Fruit fly (Drosophila melanogaster) whole organism, adult: ENCODE results near the gene Ulp1.
A peak's percentile ranks its signal among the peaks of the same experiment; 100 is the strongest.

Source experiments
- CG11617 ChIP-seq: fragments of 200-800 bp; sonication (Bioruptor generic); optimal IDR thresholded peaks from 2 replicates; lab custom pipeline; 2017; ENCODE audit warnings: mild to moderate bottlenecking, missing biosample characterization, missing genetic modification reagents, missing genetic modification characterization
- CG12768 ChIP-seq: fragments of 200-800 bp; sonication (Bioruptor generic); optimal IDR thresholded peaks from 2 replicates; lab custom pipeline; 2017; ENCODE audit warnings: missing biosample characterization, missing genetic modification characterization, mild to moderate bottlenecking, moderate library complexity, missing genetic modification reagents
- CG14711 ChIP-seq: fragments of 200-800 bp; sonication (Bioruptor generic); optimal IDR thresholded peaks from 2 replicates; lab custom pipeline; 2018; ENCODE audit warnings: missing biosample characterization, mild to moderate bottlenecking, missing genetic modification characterization, moderate library complexity
- CG1620 ChIP-seq: fragments of 200-800 bp; sonication (Bioruptor generic); optimal IDR thresholded peaks from 2 replicates; lab custom pipeline; 2016; ENCODE audit warnings: missing biosample characterization, missing genetic modification characterization
- CG33017 ChIP-seq: fragments of 200-800 bp; sonication (Bioruptor generic); optimal IDR thresholded peaks from 2 replicates; lab custom pipeline; 2018; ENCODE audit warnings: missing biosample characterization, mild to moderate bottlenecking, missing genetic modification characterization, moderate library complexity
- CG5204 ChIP-seq: fragments of 200-800 bp; sonication (Bioruptor generic); optimal IDR thresholded peaks from 2 replicates; lab custom pipeline; 2016; ENCODE audit warnings: missing biosample characterization, missing genetic modification characterization
- CG7045 ChIP-seq: fragments of 200-800 bp; sonication (Bioruptor generic); optimal IDR thresholded peaks from 2 replicates; lab custom pipeline; 2017; ENCODE audit warnings: missing biosample characterization, mild to moderate bottlenecking, missing genetic modification characterization
- CG7101 ChIP-seq: fragments of 200-800 bp; sonication (Bioruptor generic); optimal IDR thresholded peaks from 2 replicates; lab custom pipeline; 2018; ENCODE audit warnings: missing biosample characterization, mild to moderate bottlenecking, missing genetic modification characterization, moderate library complexity
- Clk ChIP-seq: fragments of 200-800 bp; sonication (Bioruptor generic); optimal IDR thresholded peaks from 2 replicates; lab custom pipeline; 2017; ENCODE audit warnings: missing biosample characterization, missing genetic modification characterization
- Crg-1 ChIP-seq: fragments of 200-800 bp; sonication (Bioruptor generic); optimal IDR thresholded peaks from 2 replicates; lab custom pipeline; 2016; ENCODE audit warnings: missing biosample characterization, missing genetic modification characterization
- Hr96 ChIP-seq: fragments of 200-800 bp; sonication (Bioruptor generic); optimal IDR thresholded peaks from 2 replicates; lab custom pipeline; 2016; ENCODE audit warnings: missing biosample characterization, missing genetic modification characterization
- Mnt ChIP-seq: fragments of 200-800 bp; sonication (Bioruptor generic); optimal IDR thresholded peaks from 2 replicates; lab custom pipeline; 2016; ENCODE audit warnings: missing biosample characterization, mild to moderate bottlenecking, missing genetic modification characterization
- bab1 ChIP-seq: fragments of 200-800 bp; sonication (Bioruptor generic); optimal IDR thresholded peaks from 3 replicates; lab custom pipeline; 2019; ENCODE audit warnings: missing biosample characterization, mild to moderate bottlenecking, missing genetic modification characterization, moderate library complexity
- cic ChIP-seq: fragments of 200-800 bp; sonication (Bioruptor generic); optimal IDR thresholded peaks from 2 replicates; lab custom pipeline; 2017; ENCODE audit warnings: missing biosample characterization, mild to moderate bottlenecking, missing genetic modification characterization, moderate library complexity
- cnc ChIP-seq, 2 experiments: fragments of >200 bp; optimal IDR thresholded peaks; 2 replicates each; lab custom pipeline; 2017
- kay ChIP-seq: fragments of 200-800 bp; sonication (Bioruptor generic); peaks from one replicate; lab custom pipeline; 2016; ENCODE audit warnings: missing biosample characterization, missing genetic modification characterization, borderline replicate concordance
- ovo ChIP-seq: fragments of 200-800 bp; sonication (Bioruptor generic); optimal IDR thresholded peaks from 2 replicates; lab custom pipeline; 2016; ENCODE audit warnings: missing biosample characterization, missing genetic modification characterization
- pad ChIP-seq: fragments of 200-800 bp; sonication (Bioruptor generic); optimal IDR thresholded peaks from 3 replicates; lab custom pipeline; 2017; ENCODE audit warnings: missing biosample characterization, missing genetic modification characterization, mild to moderate bottlenecking, moderate library complexity, missing genetic modification reagents
- tj ChIP-seq: fragments of 200-800 bp; sonication (Bioruptor generic); optimal IDR thresholded peaks from 3 replicates; lab custom pipeline; 2017; ENCODE audit warnings: missing biosample characterization, mild to moderate bottlenecking, missing genetic modification characterization, moderate library complexity
- toe ChIP-seq: fragments of 200-800 bp; sonication (Bioruptor generic); optimal IDR thresholded peaks from 2 replicates; lab custom pipeline; 2016; ENCODE audit warnings: missing biosample characterization, missing genetic modification characterization

The Ulp1 gene

DNA sequence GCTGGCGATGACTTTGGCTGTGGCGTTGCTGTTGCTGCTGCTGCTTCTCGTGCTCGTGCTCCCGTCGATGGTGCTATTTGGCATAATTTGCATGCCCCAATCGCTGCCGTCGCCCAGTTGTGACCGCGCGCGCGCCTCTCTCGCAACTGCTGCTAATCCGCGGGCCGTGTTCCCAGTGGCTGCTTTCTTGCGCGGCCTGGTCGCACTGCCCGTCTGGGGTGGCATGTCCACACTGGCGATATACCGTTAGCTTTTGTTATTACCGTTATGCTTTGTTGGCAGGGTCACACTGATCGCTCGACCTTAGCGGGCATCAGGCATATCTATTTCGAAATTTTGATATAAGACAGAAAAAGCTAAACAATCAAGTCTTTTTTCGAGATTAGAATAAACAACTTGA is 6.4 kb downstream of the Ulp1 start, which contains the start of gene CG7990:
Gene CG7990 (minus strand): TSS at position 350 of the 400 bp plus-strand sequence.
- peak; percentile 53 for TF ChIP-seq ovo (GFP tag; lab: Kevin White, UChicago)
- no peak for TF ChIP-seq CG14711 (tag; lab: Kevin White, UChicago)
- TF ChIP-seq toe, result no peak

DNA sequence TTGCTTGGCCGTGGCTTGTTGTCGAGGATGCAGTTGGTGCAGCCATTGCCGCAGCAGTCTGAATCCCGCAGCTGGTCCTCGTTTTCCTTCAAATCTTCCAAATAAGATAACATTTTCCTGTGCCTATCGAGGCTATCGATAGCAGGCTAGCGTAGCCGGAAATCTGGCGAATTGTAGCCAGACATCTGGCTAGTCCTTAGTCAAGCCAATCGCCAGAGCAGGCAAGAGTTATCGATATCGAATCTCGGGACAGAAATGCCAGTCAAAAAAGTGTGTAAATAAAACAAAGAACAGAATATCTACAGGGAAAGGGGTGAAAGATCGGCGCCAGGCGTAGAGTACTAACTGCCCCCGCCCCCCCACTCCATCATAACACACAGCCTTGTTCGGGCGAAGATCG is 14.7 kb downstream of the Ulp1 start, which contains the start of the genes CG7914 and CG14194:
Gene CG7914 (minus strand): TSS at position 113 of the 400 bp plus-strand sequence.
Gene CG14194 (plus strand): TSS at position 220 of the 400 bp plus-strand sequence.
- TF ChIP-seq bab1 (GFP tag; lab: Kevin White, UChicago), result peak; percentile 17
- TF ChIP-seq CG7101, result peak; percentile 16
- no peak for TF ChIP-seq Mnt (GFP tag; lab: Kevin White, UChicago)
- TF ChIP-seq tj (GFP tag; lab: Kevin White, UChicago), result peak; percentile 1
- TF ChIP-seq Clk (GFP tag; lab: Kevin White, UChicago), result no peak
- TF ChIP-seq pad (GFP tag; lab: Kevin White, UChicago), result no peak
- TF ChIP-seq CG11617 (GFP tag; lab: Kevin White, UChicago), result no peak

DNA sequence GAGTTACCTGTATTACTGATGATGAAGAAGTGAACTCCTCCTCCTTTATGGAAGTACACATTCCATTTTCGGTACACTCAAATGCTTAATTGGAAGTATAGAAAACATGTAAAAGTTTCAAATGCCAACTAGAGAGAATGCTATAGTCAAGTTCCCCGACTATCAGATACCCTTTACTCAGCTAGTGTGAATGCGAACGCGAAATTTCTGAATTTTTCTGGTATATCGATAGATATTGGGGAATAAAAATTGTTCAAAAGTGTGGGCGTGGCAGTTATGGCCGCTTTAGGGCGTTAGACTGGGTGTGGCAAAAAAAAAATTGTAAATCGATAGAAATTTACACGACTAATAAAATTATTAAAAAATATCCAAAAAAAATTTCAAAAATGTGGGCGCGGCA is 16.4 kb downstream of the Ulp1 start:
- no peak for TF ChIP-seq bab1 (GFP tag; lab: Kevin White, UChicago)

DNA sequence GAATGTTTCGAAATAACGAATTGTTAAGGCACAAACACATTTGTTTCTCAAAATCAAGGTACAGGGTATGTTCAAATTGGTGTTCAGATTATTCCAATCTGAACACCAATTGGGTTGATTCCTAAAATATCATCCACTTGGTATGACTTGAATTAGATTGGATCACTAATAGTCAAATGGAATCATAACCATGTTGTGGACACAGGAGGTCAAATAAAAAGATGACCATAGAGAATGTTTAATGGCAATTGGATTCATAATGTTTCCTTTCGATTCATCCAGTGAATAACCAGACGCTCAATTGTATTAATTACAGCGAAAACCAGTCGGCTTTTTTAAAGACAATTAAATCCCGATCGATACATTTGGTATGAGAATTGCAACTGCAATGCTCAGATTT is 16.9 kb downstream of the Ulp1 start:
- TF ChIP-seq CG7101, result no peak
- no peak for TF ChIP-seq Mnt (GFP tag; lab: Kevin White, UChicago)
- TF ChIP-seq CG14711 (tag; lab: Kevin White, UChicago), result no peak
- no peak for TF ChIP-seq CG33017 (tag; lab: Kevin White, UChicago)

DNA sequence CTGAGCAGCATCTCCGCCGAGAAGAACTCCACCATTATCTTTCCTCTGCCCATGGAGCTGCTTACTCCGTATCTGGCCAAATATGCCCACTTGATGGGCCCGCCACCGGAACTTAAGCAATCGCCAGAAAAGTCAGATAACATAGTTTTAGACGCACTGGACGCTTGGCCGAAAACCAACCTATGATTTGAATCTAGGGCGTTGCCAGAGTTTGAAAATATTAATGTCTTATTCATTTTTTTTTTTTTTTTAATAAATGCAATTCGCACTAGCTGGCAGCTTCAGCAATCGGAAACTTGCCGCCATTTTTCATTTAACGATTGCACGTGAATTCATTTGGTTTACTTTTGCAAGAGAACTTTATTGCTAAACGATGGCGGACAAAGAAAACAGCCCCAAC is 18.1 kb downstream of the Ulp1 start, which contains the start of gene HP1D3csd:
Gene HP1D3csd (plus strand): TSS at position 312 of the 400 bp plus-strand sequence.
- no peak for TF ChIP-seq cnc (optimal IDR thresholded peaks at IDR 0.05; lab: Kevin White, UChicago)
- TF ChIP-seq ovo (GFP tag; lab: Kevin White, UChicago), result no peak
- no peak for TF ChIP-seq cic (GFP tag; lab: Kevin White, UChicago)
- peak; percentile 11 for TF ChIP-seq CG11617 (GFP tag; lab: Kevin White, UChicago)
- TF ChIP-seq pad (GFP tag; lab: Kevin White, UChicago), result no peak
- no peak for TF ChIP-seq kay (GFP tag; lab: Kevin White, UChicago)

DNA sequence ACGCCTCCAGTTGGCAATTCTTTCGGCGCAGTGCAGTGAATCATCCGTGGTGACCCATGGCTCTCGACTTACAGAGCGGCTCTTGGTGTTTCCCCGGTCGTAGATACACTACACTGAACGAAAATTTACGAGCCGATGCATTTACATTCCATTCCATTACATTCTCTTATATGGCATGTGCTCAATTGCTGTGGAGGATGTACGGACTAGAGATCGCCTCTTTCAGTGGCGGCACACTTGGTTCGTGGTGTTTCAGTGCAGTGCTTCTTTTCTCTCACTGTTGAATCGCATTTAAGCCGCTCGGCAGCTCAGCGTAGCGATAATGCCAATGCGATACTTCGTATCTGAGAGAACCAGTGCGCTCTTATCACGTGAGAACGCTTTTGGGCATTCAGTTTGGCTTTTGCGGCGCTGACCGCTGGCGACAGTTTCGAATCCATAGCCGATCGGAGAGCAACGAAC is 20.3 kb downstream of the Ulp1 start, which contains the start of gene Mec2:
Gene Mec2 (plus strand): TSS at position 412 of the 462 bp plus-strand sequence.
- TF ChIP-seq kay (GFP tag; lab: Kevin White, UChicago), result no peak
- TF ChIP-seq Clk (GFP tag; lab: Kevin White, UChicago), result no peak
- peak; percentile 38 for TF ChIP-seq CG1620 (GFP tag; lab: Kevin White, UChicago)
- peak; percentile 60 for TF ChIP-seq Crg-1
- TF ChIP-seq CG7045 (GFP tag; lab: Kevin White, UChicago), result no peak
- TF ChIP-seq CG7101, result peak; percentile 73
- no peak for TF ChIP-seq CG5204 (GFP tag; lab: Kevin White, UChicago)
- TF ChIP-seq cic (GFP tag; lab: Kevin White, UChicago), result peak; percentile 2
- peak; percentile 60 for TF ChIP-seq tj (GFP tag; lab: Kevin White, UChicago)
- no peak for TF ChIP-seq CG12768 (GFP tag; lab: Kevin White, UChicago)
- peak; percentile 16 for TF ChIP-seq ovo (GFP tag; lab: Kevin White, UChicago)
- peak; percentile 68 for TF ChIP-seq bab1 (GFP tag; lab: Kevin White, UChicago)
- TF ChIP-seq cnc (optimal IDR thresholded peaks at IDR 0.05; lab: Kevin White, UChicago), result no peak
- TF ChIP-seq CG11617 (GFP tag; lab: Kevin White, UChicago), result peak; percentile 69
- peak; percentile 27 for TF ChIP-seq CG14711 (tag; lab: Kevin White, UChicago)
- TF ChIP-seq toe, result peak; percentile 6
- TF ChIP-seq Mnt (GFP tag; lab: Kevin White, UChicago), result peak; percentile 63
- peak; percentile 76 for TF ChIP-seq CG33017 (tag; lab: Kevin White, UChicago)
- TF ChIP-seq pad (GFP tag; lab: Kevin White, UChicago), result peak; percentile 10
- TF ChIP-seq Hr96 (GFP tag; lab: Kevin White, UChicago), result peak; percentile 65

DNA sequence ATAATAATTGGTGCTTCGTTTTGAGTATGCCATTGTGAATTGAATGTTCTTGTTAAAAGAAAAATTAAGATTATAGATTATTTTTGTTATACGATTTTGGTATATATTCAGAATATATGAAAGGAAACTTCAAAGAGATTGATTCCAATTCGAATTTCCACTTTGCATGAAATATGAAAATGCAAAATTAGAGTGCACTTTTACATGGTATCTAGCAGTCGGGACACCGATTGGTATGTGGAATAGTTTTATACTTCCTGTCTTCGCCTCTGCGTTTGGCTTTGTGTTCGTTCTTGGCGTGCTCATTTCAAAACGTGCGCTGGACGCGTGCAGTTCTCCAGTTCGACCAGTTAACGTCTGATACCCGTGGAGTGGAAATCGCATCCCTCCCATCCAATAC is 24.9 kb downstream of the Ulp1 start, which contains the start of gene CG33253:
Gene CG33253 (plus strand): TSS at position 301 of the 400 bp plus-strand sequence.
- TF ChIP-seq CG7101 (no peak), bab1 (GFP tag; lab: Kevin White, UChicago) (no peak), CG33017 (tag; lab: Kevin White, UChicago) (no peak), CG14711 (tag; lab: Kevin White, UChicago) (no peak), CG11617 (GFP tag; lab: Kevin White, UChicago) (no peak), Hr96 (GFP tag; lab: Kevin White, UChicago) (no peak), ovo (GFP tag; lab: Kevin White, UChicago) (no peak), kay (GFP tag; lab: Kevin White, UChicago) (no peak), CG7045 (GFP tag; lab: Kevin White, UChicago) (no peak), tj (GFP tag; lab: Kevin White, UChicago) (no peak), CG1620 (GFP tag; lab: Kevin White, UChicago) (no peak), CG5204 (GFP tag; lab: Kevin White, UChicago) (no peak), Crg-1 (no peak), Clk (GFP tag; lab: Kevin White, UChicago) (no peak), cic (GFP tag; lab: Kevin White, UChicago) (no peak)
